Fruit fly (Drosophila melanogaster) Kc167 (cell line): ENCODE results near the gene HBS1.

ENCODE experiments used
- Sin3A ChIP-seq: fragments of >200 bp; optimal IDR thresholded peaks from 2 replicates; lab custom pipeline; 2018; ENCODE audit warnings: missing external identifiers
- h ChIP-seq: fragments of >200 bp; optimal IDR thresholded peaks from 3 replicates; lab custom pipeline; 2018; ENCODE audit warnings: missing external identifiers
- insv ChIP-seq: fragments of >200 bp; optimal IDR thresholded peaks from 3 replicates; lab custom pipeline; 2018; ENCODE audit warnings: missing external identifiers
- psq ChIP-seq: fragments of >200 bp; optimal IDR thresholded peaks from 2 replicates; lab custom pipeline; 2017; ENCODE audit warnings: missing external identifiers

dm6 chr3L:1886125-1886544, 21.1 kb upstream of the HBS1 start:
- TF ChIP-seq psq (lab: Kevin White, UChicago) (no peak), Sin3A (lab: Kevin White, UChicago) (no peak), insv (lab: Kevin White, UChicago) (no peak), h (lab: Kevin White, UChicago) (no peak)
